Fruit fly (Drosophila melanogaster) S2 (cell line): ENCODE results near the gene mxc.

Experiments used
- CG8478 ChIP-seq: fragments of >200 bp; optimal IDR thresholded peaks from 2 replicates; lab custom pipeline; 2018
- CTCF ChIP-seq, 2 experiments: fragments of >200 bp; optimal IDR thresholded peaks; 2 replicates each; lab custom pipeline; 2018

Gene mxc

dm6 chrX:9251212-9251877, 8.1 kb upstream of the mxc start:
- no peak for TF ChIP-seq CTCF (optimal IDR thresholded peaks at IDR 0.05; lab: Kevin White, UChicago)
- TF ChIP-seq CG8478 (lab: Kevin White, UChicago): no peak

dm6 chrX:9250161-9250831, 7.0 kb upstream of the mxc start, which contains the start of gene CG17754:
Gene CG17754 (plus strand): TSS chrX:9250420.
- TF ChIP-seq CTCF (optimal IDR thresholded peaks at IDR 0.05; lab: Kevin White, UChicago) (no peak), CG8478 (lab: Kevin White, UChicago) (no peak)

dm6 chrX:9248040-9248439, 4.8 kb upstream of the mxc start:
- TF ChIP-seq CTCF (optimal IDR thresholded peaks at IDR 0.05; lab: Kevin White, UChicago) (no peak), CG8478 (lab: Kevin White, UChicago) (no peak)

DNA sequence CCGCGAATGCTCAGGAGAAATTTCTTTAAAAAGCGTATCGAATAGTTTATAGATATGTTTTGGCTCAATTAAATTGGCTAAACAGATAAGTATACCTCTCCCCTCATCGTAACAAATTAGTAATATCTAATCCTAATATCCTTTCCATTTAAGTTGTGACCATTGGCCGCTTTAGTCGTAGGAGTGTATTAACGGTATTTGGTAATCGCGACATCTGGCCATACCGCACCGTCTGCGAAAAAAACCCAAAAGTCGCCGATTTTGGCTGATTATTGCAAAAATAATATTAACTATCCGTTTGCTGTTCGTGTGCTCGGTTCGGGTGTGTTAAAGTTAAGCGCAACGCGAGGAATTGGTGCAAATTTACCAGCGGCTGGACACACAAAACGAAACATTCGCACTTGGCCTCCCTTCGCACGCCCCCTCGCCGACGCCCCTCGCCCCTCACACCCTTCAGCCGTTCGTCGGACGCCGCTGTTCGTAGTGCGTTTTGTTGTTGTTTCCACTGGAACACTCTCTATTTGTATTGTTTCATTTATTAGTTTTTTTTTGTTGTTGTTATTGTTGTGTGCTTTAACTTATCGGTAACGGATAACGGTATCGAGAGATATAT, 4.0 kb upstream of the mxc start, which contains the start of the genes amx and Dsor1:
TSS of gene amx (minus strand) at position 166 of the 613 bp plus-strand sequence.
TSS of gene Dsor1 (plus strand) at position 172 of the 613 bp plus-strand sequence.
- TF ChIP-seq CG8478 (lab: Kevin White, UChicago): no peak
- no peak for TF ChIP-seq CTCF (optimal IDR thresholded peaks at IDR 0.05; lab: Kevin White, UChicago)

DNA sequence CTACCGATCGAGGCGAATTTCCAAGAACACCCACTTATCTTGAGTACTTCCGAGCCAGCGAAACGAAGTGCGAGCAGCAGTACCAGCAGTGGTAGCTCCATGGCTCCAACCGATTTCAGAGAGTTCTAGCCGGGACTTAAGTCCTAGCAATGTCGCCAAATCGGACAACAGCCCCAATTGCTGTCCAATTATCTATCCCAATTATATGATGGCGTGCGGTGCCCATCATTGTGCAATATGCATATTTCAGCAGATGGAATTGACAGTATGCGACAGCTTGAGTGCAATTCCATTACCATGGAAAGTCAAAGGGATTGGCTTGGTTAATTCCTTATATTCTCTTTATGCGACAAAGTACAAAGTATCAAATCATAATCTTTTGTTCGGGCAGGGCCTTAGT, 6.8 kb downstream of the mxc start, which contains the start of gene Ir8a:
TSS of gene Ir8a (minus strand) at position 101 of the 400 bp plus-strand sequence.
- no peak for TF ChIP-seq CTCF (optimal IDR thresholded peaks at IDR 0.05; lab: Kevin White, UChicago)
- no peak for TF ChIP-seq CG8478 (lab: Kevin White, UChicago)

DNA sequence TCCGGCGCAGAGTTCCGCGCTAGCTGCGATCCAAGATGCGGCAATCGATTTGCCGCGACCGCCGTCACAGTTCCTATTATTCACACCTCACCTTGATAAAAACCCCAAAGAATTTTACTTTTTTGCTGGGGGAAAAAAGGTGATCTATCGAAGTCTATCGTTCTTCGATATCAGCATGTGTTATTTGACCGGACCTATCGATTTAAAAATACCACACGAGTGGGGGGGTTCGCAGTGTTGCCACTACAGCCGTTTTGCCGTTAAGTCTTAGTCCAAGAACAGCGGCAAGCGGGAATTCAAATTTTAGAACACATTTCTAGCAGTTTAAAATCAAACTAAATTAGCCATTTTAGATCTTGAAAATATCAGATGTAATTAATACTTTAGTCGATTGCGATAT, 11.1 kb downstream of the mxc start, which contains the start of gene CG12121:
TSS of gene CG12121 (minus strand) at position 180 of the 400 bp plus-strand sequence.
- TF ChIP-seq CG8478 (lab: Kevin White, UChicago): no peak
- no peak for TF ChIP-seq CTCF (optimal IDR thresholded peaks at IDR 0.05; lab: Kevin White, UChicago)

- TF ChIP-seq CTCF (optimal IDR thresholded peaks at IDR 0.05; lab: Kevin White, UChicago) (no peak), CG8478 (lab: Kevin White, UChicago) (no peak)
These were observed 16.4 kb downstream of the mxc start, which contains the start of gene Gr8a for dm6 chrX:9226837-9227236. Gene Gr8a (plus strand): TSS chrX:9227137.

- no peak for TF ChIP-seq CG8478 (lab: Kevin White, UChicago)
- TF ChIP-seq CTCF (optimal IDR thresholded peaks at IDR 0.05; lab: Kevin White, UChicago): no peak
These were observed 18.1 kb downstream of the mxc start, which contains the start of gene CG15370 for dm6 chrX:9225137-9225536. Gene CG15370 (plus strand): TSS chrX:9225437.

dm6 chrX:9224423-9224822, 18.8 kb downstream of the mxc start:
- TF ChIP-seq CG8478 (lab: Kevin White, UChicago) (no peak), CTCF (optimal IDR thresholded peaks at IDR 0.05; lab: Kevin White, UChicago) (no peak)

dm6 chrX:9223182-9223581, 20.1 kb downstream of the mxc start, which contains the start of gene t:
Gene t (minus strand): TSS chrX:9223257.
- no peak for TF ChIP-seq CTCF (optimal IDR thresholded peaks at IDR 0.05; lab: Kevin White, UChicago)
- no peak for TF ChIP-seq CG8478 (lab: Kevin White, UChicago)

- TF ChIP-seq CTCF (optimal IDR thresholded peaks at IDR 0.05; lab: Kevin White, UChicago) (no peak), CG8478 (lab: Kevin White, UChicago) (no peak)
These were observed 22.8 kb downstream of the mxc start for dm6 chrX:9220434-9220833.

DNA sequence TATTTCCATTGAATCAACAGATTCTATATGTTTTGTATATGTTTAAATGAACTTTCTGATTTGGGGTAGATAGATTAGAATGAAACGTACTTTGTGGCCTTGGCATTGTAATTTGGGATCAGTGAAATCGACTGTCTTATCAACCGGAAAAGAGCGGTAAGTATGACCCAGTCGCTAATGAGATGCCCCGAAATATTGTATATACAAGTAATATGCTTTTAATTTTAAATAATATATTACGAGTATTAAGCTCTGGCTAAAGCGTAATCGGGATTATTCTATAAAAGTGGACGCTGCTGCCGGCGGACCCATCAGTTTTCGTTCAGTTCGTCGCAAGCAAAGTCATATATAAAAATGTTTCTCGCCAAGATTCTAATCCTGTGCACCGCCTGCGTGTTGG, 26.7 kb downstream of the mxc start, which contains the start of gene CG15369:
TSS of gene CG15369 (plus strand) at position 301 of the 400 bp plus-strand sequence.
- no peak for TF ChIP-seq CG8478 (lab: Kevin White, UChicago)
- TF ChIP-seq CTCF (optimal IDR thresholded peaks at IDR 0.05; lab: Kevin White, UChicago): no peak

DNA sequence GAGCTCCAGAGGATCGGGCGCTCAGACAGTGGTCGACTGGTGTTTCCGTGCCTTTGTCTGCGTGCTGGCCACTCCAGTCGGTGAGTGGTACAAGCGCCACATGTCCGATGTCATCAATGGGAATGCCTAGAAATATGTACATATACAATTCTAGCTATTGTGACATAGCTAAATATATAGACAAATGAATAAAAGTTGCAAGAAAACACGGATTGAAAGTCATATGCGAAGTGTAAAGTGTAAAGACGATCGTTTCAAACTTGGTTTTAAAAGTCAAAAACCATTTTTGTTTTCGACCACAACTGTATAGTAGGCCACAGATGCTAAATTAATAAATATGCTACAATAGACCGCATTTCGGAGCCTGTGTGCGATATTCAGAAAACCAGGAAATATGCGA, 27.8 kb downstream of the mxc start, which contains the start of gene CG15368:
TSS of gene CG15368 (plus strand) at position 301 of the 400 bp plus-strand sequence.
- TF ChIP-seq CTCF (optimal IDR thresholded peaks at IDR 0.05; lab: Kevin White, UChicago) (no peak), CG8478 (lab: Kevin White, UChicago) (no peak)

DNA sequence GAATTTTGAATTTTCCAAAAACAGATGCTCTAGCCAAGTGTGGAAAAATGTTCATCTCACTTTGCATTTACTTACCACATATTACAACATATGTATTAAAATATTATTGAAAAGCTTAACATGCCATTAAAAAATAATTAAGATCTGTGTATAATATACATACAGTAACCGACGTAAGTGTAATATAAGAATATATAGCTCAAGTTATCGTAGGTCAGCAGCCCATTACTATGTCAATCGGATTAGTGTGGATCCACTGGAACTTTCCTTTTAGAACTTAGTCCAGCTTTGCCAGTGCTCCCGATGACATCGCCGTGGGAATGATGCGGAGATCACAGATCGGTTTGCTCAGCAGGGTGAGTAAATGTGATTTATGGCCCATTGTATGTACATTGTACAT, 28.7 kb downstream of the mxc start, which contains the start of gene Obp8a:
TSS of gene Obp8a (plus strand) at position 301 of the 400 bp plus-strand sequence.
- TF ChIP-seq CTCF (optimal IDR thresholded peaks at IDR 0.05; lab: Kevin White, UChicago) (no peak), CG8478 (lab: Kevin White, UChicago) (no peak)
